Worm (Caenorhabditis elegans): Measurements from ENCODE around the gene F08B4.8.

DNA sequence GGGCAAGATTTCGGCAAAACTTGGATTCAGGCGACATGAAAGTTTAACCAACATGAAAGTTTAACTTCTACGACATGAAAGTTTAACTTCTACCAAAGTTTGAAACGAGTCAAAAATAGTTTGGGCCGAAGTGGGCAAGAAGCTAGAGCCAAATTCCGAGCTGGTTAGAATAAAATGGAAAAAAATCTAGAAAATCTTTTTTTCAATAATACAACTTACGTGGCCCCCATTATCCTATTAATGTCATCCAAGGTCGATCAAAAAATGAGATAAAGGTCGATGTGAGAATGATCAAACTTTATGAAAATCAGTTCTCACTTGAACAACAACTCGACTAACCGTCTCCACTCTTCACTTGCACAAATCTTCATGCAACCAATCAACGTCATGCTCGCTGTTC lies at the start of gene F08B4.8:
- no peak for TF ChIP-seq nhr-28 (tag; optimal IDR thresholded peaks at IDR 0.05)
- no peak for TF ChIP-seq daf-12 (tag; optimal IDR thresholded peaks at IDR 0.05)
- TF ChIP-seq spr-1 (tag; optimal IDR thresholded peaks at IDR 0.05): no peak
- no peak for TF ChIP-seq unc-39 (tag; optimal IDR thresholded peaks at IDR 0.05)
